Fruit fly (Drosophila melanogaster) whole organism, embryonic: ENCODE results near the gene CG5715.

Experiments used
- ATbp ChIP-seq: fragments of 200-800 bp; sonication (Bioruptor generic); optimal IDR thresholded peaks from 2 replicates; lab custom pipeline; 2017; ENCODE audit warnings: missing biosample characterization, mild to moderate bottlenecking, missing genetic modification characterization, missing genetic modification reagents
- Aef1 ChIP-seq: fragments of 200-800 bp; sonication (Bioruptor generic); IDR thresholded peaks from 3 replicates; pipeline ENCODE4 v1.3.6; 2022; ENCODE audit warnings: missing biosample characterization, missing genetic modification characterization
- BtbVII ChIP-seq: fragments of 200-800 bp; sonication (Bioruptor generic); optimal IDR thresholded peaks from 3 replicates; lab custom pipeline; 2017; ENCODE audit warnings: missing biosample characterization, mild to moderate bottlenecking, missing genetic modification characterization
- Bteb2 ChIP-seq: fragments of 200-800 bp; sonication (Bioruptor generic); optimal IDR thresholded peaks from 2 replicates; lab custom pipeline; 2016; ENCODE audit warnings: missing biosample characterization, missing genetic modification characterization
- CG10654 ChIP-seq: fragments of 200-800 bp; sonication (Bioruptor generic); optimal IDR thresholded peaks from 2 replicates; lab custom pipeline; 2016; ENCODE audit warnings: missing biosample characterization, missing genetic modification characterization
- CG11723 ChIP-seq: fragments of 200-800 bp; sonication (Bioruptor generic); optimal IDR thresholded peaks from 2 replicates; lab custom pipeline; 2017; ENCODE audit warnings: missing biosample characterization, mild to moderate bottlenecking, missing genetic modification characterization
- CG12299 ChIP-seq: fragments of 200-800 bp; sonication (Bioruptor generic); optimal IDR thresholded peaks from 2 replicates; lab custom pipeline; 2018; ENCODE audit warnings: missing biosample characterization, mild to moderate bottlenecking, missing genetic modification characterization
- CG14050 ChIP-seq: fragments of 200-800 bp; sonication (Bioruptor generic); IDR thresholded peaks from 3 replicates; pipeline ENCODE4 v1.3.6; 2022; ENCODE audit warnings: missing biosample characterization, missing genetic modification characterization
- CG14441 ChIP-seq: fragments of 200-800 bp; sonication (Bioruptor generic); IDR thresholded peaks from 2 replicates; pipeline ENCODE4 v1.3.6; 2022; ENCODE audit warnings: missing biosample characterization, missing genetic modification characterization
- CG17612 ChIP-seq: fragments of 200-800 bp; sonication (Bioruptor generic); IDR thresholded peaks from 2 replicates; pipeline ENCODE4 v1.3.6; 2022; ENCODE audit warnings: missing biosample characterization, missing genetic modification characterization
- CG18599 ChIP-seq: fragments of 200-800 bp; sonication (Bioruptor generic); optimal IDR thresholded peaks from 3 replicates; lab custom pipeline; 2017; ENCODE audit warnings: missing biosample characterization, missing genetic modification characterization, mild to moderate bottlenecking, moderate library complexity, missing genetic modification reagents
- CG2129 ChIP-seq: fragments of 200-800 bp; sonication (Bioruptor generic); IDR thresholded peaks from 2 replicates; pipeline ENCODE4 v1.3.6; 2022; ENCODE audit warnings: missing biosample characterization, missing genetic modification characterization; ENCODE audit not compliant: partially characterized antibody
- CG2889 ChIP-seq: fragments of 200-800 bp; sonication (Bioruptor generic); IDR thresholded peaks from 3 replicates; pipeline ENCODE4 v1.3.6; 2022; ENCODE audit warnings: missing biosample characterization, missing genetic modification characterization
- CG32767 ChIP-seq: fragments of 200-800 bp; sonication (Bioruptor generic); IDR thresholded peaks from 2 replicates; pipeline ENCODE4 v1.3.6; 2022; ENCODE audit warnings: missing biosample characterization, missing genetic modification characterization
- CG3407 ChIP-seq: fragments of 200-800 bp; sonication (Bioruptor generic); optimal IDR thresholded peaks from 2 replicates; lab custom pipeline; 2018; ENCODE audit warnings: missing biosample characterization, mild to moderate bottlenecking, missing genetic modification characterization
- CG6854 ChIP-seq: fragments of 200-800 bp; sonication (Bioruptor generic); optimal IDR thresholded peaks from 3 replicates; lab custom pipeline; 2017; ENCODE audit warnings: missing biosample characterization, mild to moderate bottlenecking, missing genetic modification characterization
- CG7372 ChIP-seq: fragments of 200-800 bp; sonication (Bioruptor generic); IDR thresholded peaks from 2 replicates; pipeline ENCODE4 v1.3.6; 2022; ENCODE audit warnings: missing biosample characterization, missing genetic modification characterization
- CG8281 ChIP-seq: fragments of 200-800 bp; sonication (Bioruptor generic); optimal IDR thresholded peaks from 2 replicates; lab custom pipeline; 2018; ENCODE audit warnings: missing biosample characterization, mild to moderate bottlenecking, missing genetic modification characterization, moderate library complexity
- CG8765 ChIP-seq: fragments of 200-800 bp; sonication (Bioruptor generic); IDR thresholded peaks from 2 replicates; pipeline ENCODE4 v1.3.6; 2022; ENCODE audit warnings: missing biosample characterization, missing genetic modification characterization
- Camta ChIP-seq: fragments of 200-800 bp; sonication (Bioruptor generic); optimal IDR thresholded peaks from 2 replicates; lab custom pipeline; 2016; ENCODE audit warnings: missing biosample characterization, missing genetic modification characterization
- Deaf1 ChIP-seq: fragments of 200-800 bp; optimal IDR thresholded peaks from 3 replicates; lab custom pipeline; 2019; ENCODE audit warnings: missing biosample characterization, mild to moderate bottlenecking, missing genetic modification characterization, moderate library complexity
- Dip3 ChIP-seq: fragments of 200-800 bp; sonication (Bioruptor generic); optimal IDR thresholded peaks from 3 replicates; lab custom pipeline; 2016; ENCODE audit warnings: missing biosample characterization, missing genetic modification characterization
- Ets65A ChIP-seq: fragments of 200-800 bp; sonication (Bioruptor generic); peaks from one replicate; lab custom pipeline; 2016; ENCODE audit warnings: missing biosample characterization, missing genetic modification characterization
- H15 ChIP-seq: fragments of 200-800 bp; sonication (Bioruptor generic); IDR thresholded peaks from 3 replicates; pipeline ENCODE4 v1.3.6; 2022; ENCODE audit warnings: missing biosample characterization, missing genetic modification characterization
- H2.0 ChIP-seq: fragments of 200-800 bp; sonication (Bioruptor generic); IDR thresholded peaks from 2 replicates; pipeline ENCODE4 v1.3.6; 2022; ENCODE audit warnings: missing biosample characterization, missing genetic modification characterization
- HLH54F ChIP-seq: fragments of 200-800 bp; sonication (Bioruptor generic); optimal IDR thresholded peaks from 3 replicates; lab custom pipeline; 2016; ENCODE audit warnings: missing biosample characterization, missing genetic modification characterization
- Kr ChIP-seq: fragments of 200-800 bp; sonication (Bioruptor generic); optimal IDR thresholded peaks from 2 replicates; lab custom pipeline; 2017; ENCODE audit warnings: missing biosample characterization, mild to moderate bottlenecking, missing genetic modification characterization
- Oli ChIP-seq: fragments of 200-800 bp; sonication (Bioruptor generic); optimal IDR thresholded peaks from 2 replicates; lab custom pipeline; 2018; ENCODE audit warnings: missing biosample characterization, mild to moderate bottlenecking, missing genetic modification characterization, moderate library complexity
- PHDP ChIP-seq: fragments of 200-800 bp; sonication (Bioruptor generic); optimal IDR thresholded peaks from 3 replicates; lab custom pipeline; 2018; ENCODE audit warnings: missing biosample characterization, mild to moderate bottlenecking, missing genetic modification characterization, moderate library complexity
- Ravus ChIP-seq: fragments of 200-800 bp; sonication (Bioruptor generic); IDR thresholded peaks from 2 replicates; pipeline ENCODE4 v1.3.6; 2022; ENCODE audit warnings: missing biosample characterization, missing genetic modification characterization
- Tbp ChIP-seq: fragments of >200 bp; optimal IDR thresholded peaks from 2 replicates; lab custom pipeline; 2018; ENCODE audit warnings: missing biosample characterization, missing genetic modification characterization
- Vsx1 ChIP-seq: fragments of 200-800 bp; sonication (Bioruptor generic); optimal IDR thresholded peaks from 2 replicates; lab custom pipeline; 2017; ENCODE audit warnings: missing biosample characterization, mild to moderate bottlenecking, missing genetic modification characterization, missing genetic modification reagents
- bsh ChIP-seq, 2 experiments: fragments of 200-800 bp; sonication (Bioruptor generic); optimal IDR thresholded peaks; 2 replicates each; lab custom pipeline; 2017 to 2018; ENCODE audit warnings: mild to moderate bottlenecking in 2 of 2, missing biosample characterization in 2 of 2, missing genetic modification characterization in 2 of 2, moderate library complexity in 1 of 2
- cg ChIP-seq: fragments of 200-800 bp; sonication (Bioruptor generic); optimal IDR thresholded peaks from 3 replicates; lab custom pipeline; 2019; ENCODE audit warnings: missing biosample characterization, mild to moderate bottlenecking, missing genetic modification characterization, moderate library complexity
- croc ChIP-seq: fragments of 200-800 bp; sonication (Bioruptor generic); conservative IDR thresholded peaks from 3 replicates; pipeline ENCODE4 v1.3.6; 2022; ENCODE audit warnings: missing biosample characterization, missing genetic modification characterization
- crol ChIP-seq: fragments of 200-800 bp; sonication (Bioruptor generic); IDR thresholded peaks from 2 replicates; pipeline ENCODE4 v1.3.6; 2022; ENCODE audit warnings: missing biosample characterization, missing genetic modification characterization
- eyg ChIP-seq: fragments of 200-800 bp; sonication (Bioruptor generic); optimal IDR thresholded peaks from 3 replicates; lab custom pipeline; 2016; ENCODE audit warnings: missing biosample characterization, missing genetic modification characterization
- fru ChIP-seq: fragments of >200 bp; optimal IDR thresholded peaks from 2 replicates; lab custom pipeline; 2017
- fu2 ChIP-seq: fragments of 200-800 bp; sonication (Bioruptor generic); optimal IDR thresholded peaks from 2 replicates; lab custom pipeline; 2016; ENCODE audit warnings: missing biosample characterization, missing genetic modification characterization
- gce ChIP-seq: fragments of 200-800 bp; sonication (Bioruptor generic); IDR thresholded peaks from 3 replicates; pipeline ENCODE4 v1.3.6; 2022; ENCODE audit warnings: missing biosample characterization, missing genetic modification characterization
- ham ChIP-seq: fragments of 200-800 bp; sonication (Bioruptor generic); IDR thresholded peaks from 2 replicates; pipeline ENCODE4 v1.3.6; 2022; ENCODE audit warnings: missing biosample characterization, missing genetic modification characterization
- klu ChIP-seq: fragments of 200-800 bp; sonication (Bioruptor generic); IDR thresholded peaks from 2 replicates; pipeline ENCODE4 v1.3.6; 2022; ENCODE audit warnings: missing biosample characterization, missing genetic modification characterization
- lola ChIP-seq, 3 experiments: fragments of >200 bp in 2 of 3; fragments of 200-800 bp in 1 of 3; sonication (Bioruptor generic) in 1 of 3; optimal IDR thresholded peaks; 2 replicates each; lab custom pipeline; 2017 to 2019; ENCODE audit warnings: missing biosample characterization in 3 of 3, missing genetic modification characterization in 3 of 3, mild to moderate bottlenecking in 1 of 3, moderate library complexity in 1 of 3
- sd ChIP-seq: fragments of 200-800 bp; sonication (Bioruptor generic); optimal IDR thresholded peaks from 3 replicates; lab custom pipeline; 2018; ENCODE audit warnings: missing biosample characterization, mild to moderate bottlenecking, missing genetic modification characterization, moderate library complexity
- sens-2 ChIP-seq: fragments of 200-800 bp; sonication (Bioruptor generic); IDR thresholded peaks from 2 replicates; pipeline ENCODE4 v1.3.6; 2022; ENCODE audit warnings: missing biosample characterization, missing genetic modification characterization
- slou ChIP-seq: fragments of 200-800 bp; sonication (Bioruptor generic); optimal IDR thresholded peaks from 3 replicates; lab custom pipeline; 2016; ENCODE audit warnings: missing biosample characterization, missing genetic modification characterization
- stwl ChIP-seq: fragments of 200-800 bp; sonication (Bioruptor generic); optimal IDR thresholded peaks from 3 replicates; lab custom pipeline; 2018; ENCODE audit warnings: missing biosample characterization, mild to moderate bottlenecking, missing genetic modification characterization, moderate library complexity
- tin ChIP-seq: fragments of 200-800 bp; sonication (Bioruptor generic); optimal IDR thresholded peaks from 3 replicates; lab custom pipeline; 2016; ENCODE audit warnings: missing biosample characterization, missing genetic modification characterization
- ttk ChIP-seq: fragments of 200-800 bp; sonication (Bioruptor generic); IDR thresholded peaks from 2 replicates; pipeline ENCODE4 v2.1.2; 2022; ENCODE audit warnings: missing biosample characterization, missing genetic modification characterization
- unc-4 ChIP-seq: fragments of 200-800 bp; sonication (Bioruptor generic); IDR thresholded peaks from 2 replicates; pipeline ENCODE4 v1.3.6; 2022; ENCODE audit warnings: missing biosample characterization, missing genetic modification characterization; ENCODE audit not compliant: partially characterized antibody

The CG5715 gene

dm6 chr3R:24318217-24319082 lies 24.3 kb upstream of the CG5715 start, which contains the start of the genes Nab2 and BRWD3 (continued):
- TF ChIP-seq Kr (no peak), ham (GFP tag; lab: Robert Waterston, UW) (no peak), CG32767 (GFP tag; lab: Robert Waterston, UW) (0 out of 2 replicates have a peak, but pooled peaks have one; percentile 25), croc (GFP tag; lab: Robert Waterston, UW) (no peak), PHDP (no peak), gce (GFP tag; lab: Robert Waterston, UW) (no peak), Ravus (GFP tag; lab: Robert Waterston, UW) (no peak), CG8281 (no peak), slou (no peak), CG11723 (GFP tag; lab: Kevin White, UChicago) (no peak), eyg (no peak), Dip3 (GFP tag; lab: Kevin White, UChicago) (no peak), Ets65A (GFP tag; lab: Kevin White, UChicago) (peak; percentile 84), Camta (no peak), stwl (peak; percentile 23), CG10654 (GFP tag; lab: Kevin White, UChicago) (peak; percentile 17), cg (GFP tag; lab: Kevin White, UChicago) (no peak), CG8765 (GFP tag; lab: Robert Waterston, UW) (0 out of 2 replicates have a peak, but pooled peaks have one; percentile 28), CG14441 (GFP tag; lab: Robert Waterston, UW) (peak; percentile 40; the same call in 1 of the 2 replicates), ttk (GFP tag; lab: Robert Waterston, UW) (0 out of 2 replicates have a peak, but pooled peaks have one; percentile 24), Oli (tag; lab: Kevin White, UChicago) (no peak), CG2129 (GFP tag; lab: Robert Waterston, UW) (peak; percentile 17), H2.0 (0 out of 2 replicates have a peak, but pooled peaks have one; percentile 10), Tbp (GFP tag; lab: Kevin White, UChicago) (no peak), tin (GFP tag; lab: Kevin White, UChicago) (peak; percentile 38), unc-4 (GFP tag; lab: Robert Waterston, UW) (peak; percentile 62), crol (GFP tag; lab: Robert Waterston, UW) (no peak), CG18599 (GFP tag; lab: Kevin White, UChicago) (no peak), CG6854 (GFP tag; lab: Kevin White, UChicago) (no peak), fu2 (no peak), sens-2 (GFP tag; lab: Robert Waterston, UW) (peak; percentile 20; the same call in 1 of the 2 replicates), CG14050 (no peak), BtbVII (GFP tag; lab: Kevin White, UChicago) (no peak), H15 (GFP tag; lab: Robert Waterston, UW) (no peak), CG12299 (tag; lab: Kevin White, UChicago) (no peak), CG17612 (GFP tag; lab: Robert Waterston, UW) (no peak), Bteb2 (GFP tag; lab: Kevin White, UChicago) (peak; percentile 10), bsh (GFP tag; optimal IDR thresholded peaks at IDR 0.05; lab: Kevin White, UChicago) (no peak), Vsx1 (GFP tag; lab: Kevin White, UChicago) (no peak), CG7372 (GFP tag; lab: Robert Waterston, UW) (no peak), Deaf1 (tag; lab: Kevin White, UChicago) (no peak), Aef1 (GFP tag; lab: Robert Waterston, UW) (peak; percentile 24; the same call in 1 of the 3 replicates), ATbp (GFP tag; lab: Kevin White, UChicago) (no peak), fru (no peak), CG3407 (GFP tag; lab: Kevin White, UChicago) (no peak), HLH54F (no peak), lola (GFP tag; optimal IDR thresholded peaks at IDR 0.05; lab: Kevin White, UChicago) (peak in 1 of 3 experiments; percentile 67), sd (no peak), klu (GFP tag; lab: Robert Waterston, UW) (no peak), CG2889 (no peak)
